Worm (Caenorhabditis elegans) whole organism, L1 larva: ENCODE measurements around the gene D1022.4.

Source experiments
- C04F5.9 ChIP-seq: sonication (generic microtip); optimal IDR thresholded peaks from 2 replicates; lab custom pipeline; 2016; ENCODE audit warnings: missing genetic modification characterization, missing compliant biosample characterization
- C34B4.2 ChIP-seq: sonication (generic microtip); optimal IDR thresholded peaks from 2 replicates; lab custom pipeline; 2017; ENCODE audit warnings: mild to moderate bottlenecking, missing genetic modification characterization, missing compliant biosample characterization
- alr-1 ChIP-seq: fragments of 200-800 bp; sonication (Bioruptor generic); optimal IDR thresholded peaks from 2 replicates; lab custom pipeline; 2018; ENCODE audit warnings: borderline replicate concordance, mild to moderate bottlenecking, missing genetic modification characterization, missing compliant biosample characterization
- ama-1 ChIP-seq: fragments of 150-350 bp; optimal IDR thresholded peaks from 2 replicates; lab custom pipeline; 2014
- blmp-1 ChIP-seq: fragments of 150-350 bp; optimal IDR thresholded peaks from 2 replicates; lab custom pipeline; 2014; ENCODE audit warnings: missing biosample characterization, missing genetic modification characterization
- ceh-8 ChIP-seq: fragments of 200-800 bp; sonication (Bioruptor generic); optimal IDR thresholded peaks from 2 replicates; lab custom pipeline; 2018; ENCODE audit warnings: mild to moderate bottlenecking, missing genetic modification characterization, moderate library complexity, missing compliant biosample characterization
- dsc-1 ChIP-seq: sonication (generic microtip); optimal IDR thresholded peaks from 2 replicates; lab custom pipeline; 2016; ENCODE audit warnings: mild to moderate bottlenecking, missing genetic modification characterization, missing compliant biosample characterization
- efl-1 ChIP-seq, 4 experiments: fragments of 150-350 bp; optimal IDR thresholded peaks in 3 of 4; peaks in 1 of 4; 1 replicate in 1 of 4; 2 replicates in 3 of 4; lab custom pipeline; 2014; ENCODE audit warnings: missing biosample characterization in 2 of 4, missing genetic modification characterization in 2 of 4, missing genetic modification reagents in 2 of 4
- elt-2 ChIP-seq: sonication (generic microtip); optimal IDR thresholded peaks from 2 replicates; lab custom pipeline; 2016; ENCODE audit warnings: missing genetic modification characterization, mild to moderate bottlenecking, inconsistent platforms, missing compliant biosample characterization, missing genetic modification reagents
- elt-3 ChIP-seq, 6 experiments: fragments of 150-350 bp in 1 of 6; sonication (generic microtip); optimal IDR thresholded peaks; 2 replicates each; lab custom pipeline; 2017 to 2018; ENCODE audit warnings: missing biosample characterization in 6 of 6, missing genetic modification characterization in 6 of 6, inconsistent platforms in 1 of 6
- ets-5 ChIP-seq: fragments of 200-800 bp; sonication (Bioruptor generic); IDR thresholded peaks from 2 replicates; pipeline ENCODE4 v1.3.6; 2022; ENCODE audit warnings: missing genetic modification characterization, missing compliant biosample characterization
- grh-1 ChIP-seq: fragments of 200-800 bp; sonication (Bioruptor generic); IDR thresholded peaks from 2 replicates; pipeline ENCODE4 v1.3.6; 2022; ENCODE audit warnings: missing genetic modification reagents, missing genetic modification characterization, missing compliant biosample characterization
- hlh-4 ChIP-seq: sonication (generic microtip); optimal IDR thresholded peaks from 2 replicates; lab custom pipeline; 2016; ENCODE audit warnings: mild to moderate bottlenecking, missing genetic modification characterization, missing compliant biosample characterization
- lin-14 ChIP-seq: fragments of 200-800 bp; sonication (Bioruptor generic); optimal IDR thresholded peaks from 2 replicates; lab custom pipeline; 2018; ENCODE audit warnings: mild to moderate bottlenecking, missing genetic modification characterization, moderate library complexity, missing compliant biosample characterization
- lin-35 ChIP-seq, 2 experiments: fragments of 150-350 bp; optimal IDR thresholded peaks; 2 replicates each; lab custom pipeline; 2014; ENCODE audit warnings: missing biosample characterization in 2 of 2, missing genetic modification characterization in 2 of 2, missing genetic modification reagents in 2 of 2
- lsy-2 ChIP-seq, 2 experiments: fragments of 150-350 bp; optimal IDR thresholded peaks; 2 replicates each; lab custom pipeline; 2014; ENCODE audit warnings: missing biosample characterization in 2 of 2, missing genetic modification characterization in 2 of 2
- mdl-1 ChIP-seq, 2 experiments: fragments of 150-350 bp; optimal IDR thresholded peaks; 2 replicates each; lab custom pipeline; 2014 to 2017; ENCODE audit warnings: missing biosample characterization in 2 of 2, missing genetic modification characterization in 2 of 2, inconsistent platforms in 1 of 2
- mef-2 ChIP-seq: fragments of 150-350 bp; optimal IDR thresholded peaks from 2 replicates; lab custom pipeline; 2014; ENCODE audit warnings: missing biosample characterization, missing genetic modification characterization
- nhr-11 ChIP-seq: fragments of 150-350 bp; optimal IDR thresholded peaks from 2 replicates; lab custom pipeline; 2014; ENCODE audit warnings: missing biosample characterization, missing genetic modification characterization
- nhr-20 ChIP-seq: sonication (generic microtip); optimal IDR thresholded peaks from 2 replicates; lab custom pipeline; 2016; ENCODE audit warnings: mild to moderate bottlenecking, missing genetic modification characterization, missing compliant biosample characterization
- nhr-28 ChIP-seq: fragments of 150-350 bp; optimal IDR thresholded peaks from 2 replicates; lab custom pipeline; 2014; ENCODE audit warnings: missing biosample characterization, missing genetic modification characterization
- nhr-76 ChIP-seq: sonication (generic microtip); optimal IDR thresholded peaks from 2 replicates; lab custom pipeline; 2017; ENCODE audit warnings: missing biosample characterization, missing genetic modification characterization
- nhr-84 ChIP-seq: sonication (generic microtip); optimal IDR thresholded peaks from 2 replicates; lab custom pipeline; 2017; ENCODE audit warnings: missing biosample characterization, missing genetic modification characterization
- nhr-85 ChIP-seq: sonication (generic microtip); peaks from one replicate; lab custom pipeline; 2016; ENCODE audit warnings: missing genetic modification characterization, inconsistent platforms, missing compliant biosample characterization
- pax-3 ChIP-seq: fragments of 200-800 bp; sonication (Bioruptor generic); optimal IDR thresholded peaks from 2 replicates; lab custom pipeline; 2018; ENCODE audit warnings: mild to moderate bottlenecking, missing genetic modification characterization, moderate library complexity, missing compliant biosample characterization
- pqm-1 ChIP-seq: sonication (generic microtip); optimal IDR thresholded peaks from 3 replicates; lab custom pipeline; 2017; ENCODE audit warnings: missing biosample characterization, missing genetic modification characterization
- snpc-4 ChIP-seq: fragments of 150-350 bp; optimal IDR thresholded peaks from 2 replicates; lab custom pipeline; 2014; ENCODE audit warnings: missing biosample characterization, missing genetic modification characterization
- swsn-7 ChIP-seq: sonication (generic microtip); optimal IDR thresholded peaks from 2 replicates; lab custom pipeline; 2016; ENCODE audit warnings: missing genetic modification characterization, missing compliant biosample characterization
- tlp-1 ChIP-seq: fragments of 150-350 bp; optimal IDR thresholded peaks from 2 replicates; lab custom pipeline; 2014; ENCODE audit warnings: missing biosample characterization, missing genetic modification characterization
- unc-130 ChIP-seq: fragments of 150-350 bp; optimal IDR thresholded peaks from 2 replicates; lab custom pipeline; 2017; ENCODE audit warnings: missing biosample characterization, missing genetic modification characterization, inconsistent platforms
- unc-86 ChIP-seq: sonication (generic microtip); optimal IDR thresholded peaks from 2 replicates; lab custom pipeline; 2016; ENCODE audit warnings: missing genetic modification characterization, missing compliant biosample characterization
- unc-98 ChIP-seq: fragments of 200-800 bp; sonication (Bioruptor generic); IDR thresholded peaks from 2 replicates; pipeline ENCODE4 v1.3.6; 2022; ENCODE audit warnings: missing genetic modification characterization, missing compliant biosample characterization
- ztf-11 ChIP-seq, 2 experiments: sonication (generic microtip); optimal IDR thresholded peaks; 2 replicates each; lab custom pipeline; 2016 to 2017; ENCODE audit warnings: missing genetic modification characterization in 2 of 2, missing biosample characterization in 1 of 2, missing compliant biosample characterization in 1 of 2

Gene D1022.4

ce11 chrII:7457210-7457609, at the start of gene D1022.4:
D1022.4 (minus strand) TSS chrII:7457292.
- TF ChIP-seq efl-1 (optimal IDR thresholded peaks at IDR 0.05; lab: Kevin White, UChicago): no peak
- peak in 1 of 2 experiments; percentile 3 for TF ChIP-seq efl-1 (GFP tag; optimal IDR thresholded peaks at IDR 0.05 in 1 of 2; lab: Kevin White, UChicago)
- no peak for TF ChIP-seq mef-2 (tag; lab: Kevin White, UChicago)
- no peak for TF ChIP-seq unc-130 (tag; lab: Kevin White, UChicago)
- TF ChIP-seq unc-98 (GFP tag; lab: Robert Waterston, UW): no peak
- no peak for TF ChIP-seq tlp-1 (tag; lab: Kevin White, UChicago)
- TF ChIP-seq blmp-1 (tag; lab: Kevin White, UChicago): peak; percentile 78
- TF ChIP-seq lin-35 (GFP tag; optimal IDR thresholded peaks at IDR 0.05; lab: Kevin White, UChicago): peak in 1 of 2 experiments; percentile 49
- TF ChIP-seq mdl-1 (tag; optimal IDR thresholded peaks at IDR 0.05; lab: Kevin White, UChicago): no peak
- peak; percentile 33 for TF ChIP-seq nhr-20 (tag; lab: Kevin White, UChicago)
- TF ChIP-seq lin-14 (GFP tag; lab: Kevin White, UChicago): peak; percentile 47
- TF ChIP-seq nhr-85 (tag; lab: Kevin White, UChicago): peak; percentile 60
- TF ChIP-seq lsy-2 (tag; optimal IDR thresholded peaks at IDR 0.05; lab: Kevin White, UChicago): peak in 1 of 2 experiments; percentile 20
- TF ChIP-seq elt-3 (tag; optimal IDR thresholded peaks at IDR 0.05; lab: Kevin White, UChicago): peak in 2 of 6 experiments; percentile 10 to 13
- no peak for TF ChIP-seq pax-3 (tag; lab: Kevin White, UChicago)
- no peak for TF ChIP-seq nhr-11 (tag; lab: Kevin White, UChicago)
- no peak for TF ChIP-seq C34B4.2
- TF ChIP-seq, all 84 proteins: peak for 8

ce11 chrII:7505005-7505404, 47.9 kb upstream of the D1022.4 start, which contains the start of gene C28F5.1:
C28F5.1 (plus strand) TSS chrII:7505305.
- TF ChIP-seq C04F5.9 (tag; lab: Kevin White, UChicago) (no peak), pqm-1 (no peak), hlh-4 (tag; lab: Kevin White, UChicago) (no peak), elt-2 (tag; lab: Kevin White, UChicago) (no peak), ceh-8 (GFP tag; lab: Kevin White, UChicago) (no peak), ztf-11 (tag; optimal IDR thresholded peaks at IDR 0.05; lab: Kevin White, UChicago) (no peak)
- TF ChIP-seq, all 84 proteins: peak for 0

- no peak for TF ChIP-seq unc-86 (tag; lab: Kevin White, UChicago)
- TF ChIP-seq nhr-85 (tag; lab: Kevin White, UChicago): no peak
- no peak for TF ChIP-seq snpc-4 (tag; lab: Kevin White, UChicago)
- TF ChIP-seq ama-1: no peak
- no peak for TF ChIP-seq nhr-28 (tag; lab: Kevin White, UChicago)
These were observed 42.3 kb upstream of the D1022.4 start, which contains the start of gene srab-14 for ce11 chrII:7499390-7499789. srab-14 (minus strand) TSS chrII:7499490.

ce11 chrII:7496070-7496469, 39.0 kb upstream of the D1022.4 start, which contains the start of gene spi-1:
spi-1 (plus strand) TSS chrII:7496247.
- TF ChIP-seq dsc-1 (tag; lab: Kevin White, UChicago) (no peak), blmp-1 (tag; lab: Kevin White, UChicago) (peak; percentile 63), swsn-7 (tag; lab: Kevin White, UChicago) (no peak), grh-1 (GFP tag; lab: Robert Waterston, UW) (no peak)

ce11 chrII:7494155-7494554, 37.1 kb upstream of the D1022.4 start, which contains the start of gene R10H1.1:
R10H1.1 (plus strand) TSS chrII:7494455.
- TF ChIP-seq blmp-1 (tag; lab: Kevin White, UChicago) (peak; percentile 40), ets-5 (GFP tag; lab: Robert Waterston, UW) (no peak)

ce11 chrII:7493599-7493998, 36.5 kb upstream of the D1022.4 start, which contains the start of gene nas-23:
nas-23 (minus strand) TSS chrII:7493699.
- TF ChIP-seq lin-35 (GFP tag; optimal IDR thresholded peaks at IDR 0.05; lab: Kevin White, UChicago): no peak
- TF ChIP-seq dsc-1 (tag; lab: Kevin White, UChicago): no peak
- no peak for TF ChIP-seq nhr-76 (tag; lab: Kevin White, UChicago)
- TF ChIP-seq nhr-84 (tag; lab: Kevin White, UChicago): no peak
- TF ChIP-seq alr-1 (tag; lab: Kevin White, UChicago): no peak
- TF ChIP-seq, all 84 proteins: peak for 0
